Worm (Caenorhabditis elegans): ENCODE measurements around the gene nhr-164.
"Not testable (repeated sequence)": the region's sequence is repeated elsewhere in the genome, so short reads cannot be mapped to it uniquely, and the experiment has no call there.

The nhr-164 gene

ce11 chrV:15264131-15264530, 28.6 kb upstream of the nhr-164 start, which contains the start of gene M01B2.12:
TSS of gene M01B2.12 (minus strand) at chrV:15264231.
- TF ChIP-seq lir-1 (GFP tag; conservative IDR thresholded peaks at IDR 0.05), result no peak
- TF ChIP-seq sea-2 (GFP tag; IDR thresholded peaks at IDR 0.05), result no peak
- TF ChIP-seq egrh-3 (GFP tag; IDR thresholded peaks at IDR 0.05), result no peak
- no peak for TF ChIP-seq him-1 (tag; optimal IDR thresholded peaks at IDR 0.05)

ce11 chrV:15262336-15262735, 26.8 kb upstream of the nhr-164 start, which contains the start of gene M01B2.10:
TSS of gene M01B2.10 (minus strand) at chrV:15262436.
- TF ChIP-seq lsy-27 (tag; optimal IDR thresholded peaks at IDR 0.05; ENCODE audit: borderline replicate concordance, insufficient read depth); Y95B8A.8 (GFP tag; IDR thresholded peaks at IDR 0.05); K11D2.4 (GFP tag; IDR thresholded peaks at IDR 0.05): not testable (repeated sequence)

DNA sequence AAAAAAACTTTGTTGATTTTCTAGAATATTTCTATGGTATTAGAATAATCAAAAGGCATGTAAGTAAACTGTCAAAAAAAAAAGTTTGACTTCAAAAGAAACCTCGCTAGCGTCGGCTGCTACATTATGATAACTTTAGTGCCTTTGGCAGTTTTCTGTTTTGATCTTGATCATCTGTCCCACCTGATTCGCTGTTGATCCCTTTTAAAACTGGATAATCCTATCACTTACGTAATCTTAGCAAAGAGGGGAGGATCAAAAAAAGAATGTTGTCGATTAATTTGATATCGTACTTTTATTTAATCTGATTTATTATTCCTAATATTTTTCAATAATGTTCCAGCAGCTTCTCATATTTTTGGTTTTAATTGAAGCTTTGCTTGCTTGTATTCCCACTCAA, 24.3 kb upstream of the nhr-164 start, which contains the start of gene M01B2.8:
Gene M01B2.8 (plus strand): TSS at position 301 of the 400 bp plus-strand sequence.
- no peak for TF ChIP-seq mcd-1 (GFP tag; IDR thresholded peaks at IDR 0.05)
- TF ChIP-seq ceh-27 (GFP tag; optimal IDR thresholded peaks at IDR 0.05), result no peak
- no peak for TF ChIP-seq die-1 (tag; optimal IDR thresholded peaks at IDR 0.05)
- no peak for TF ChIP-seq egl-44 (GFP tag; IDR thresholded peaks at IDR 0.05)
- TF ChIP-seq ceh-79 (tag; optimal IDR thresholded peaks at IDR 0.05), result no peak
- no peak for TF ChIP-seq K11D2.4 (GFP tag; IDR thresholded peaks at IDR 0.05)
- no peak for TF ChIP-seq nhr-27 (tag; optimal IDR thresholded peaks at IDR 0.05)
- TF ChIP-seq F39B2.1 (GFP tag; IDR thresholded peaks at IDR 0.05), result no peak
- no peak for TF ChIP-seq F22D6.2 (tag; optimal IDR thresholded peaks at IDR 0.05)
- TF ChIP-seq dpl-1 (GFP tag; optimal IDR thresholded peaks at IDR 0.05), result no peak
- TF ChIP-seq C06A6.2 (GFP tag; conservative IDR thresholded peaks at IDR 0.05), result no peak
- TF ChIP-seq Y79H2A.3 (GFP tag; conservative IDR thresholded peaks at IDR 0.05), result no peak
- no peak for TF ChIP-seq madf-8 (GFP tag; conservative IDR thresholded peaks at IDR 0.05)
- TF ChIP-seq bed-1 (GFP tag; IDR thresholded peaks at IDR 0.05), result no peak
- no peak for TF ChIP-seq zfh-2 (GFP tag; conservative IDR thresholded peaks at IDR 0.05)
- no peak for TF ChIP-seq Y53G8AR.9 (GFP tag; conservative IDR thresholded peaks at IDR 0.05)

ce11 chrV:15259049-15259448, 23.5 kb upstream of the nhr-164 start, which contains the start of gene srsx-37:
TSS of gene srsx-37 (minus strand) at chrV:15259149.
- no peak for TF ChIP-seq ztf-6 (GFP tag; IDR thresholded peaks at IDR 0.05)

DNA sequence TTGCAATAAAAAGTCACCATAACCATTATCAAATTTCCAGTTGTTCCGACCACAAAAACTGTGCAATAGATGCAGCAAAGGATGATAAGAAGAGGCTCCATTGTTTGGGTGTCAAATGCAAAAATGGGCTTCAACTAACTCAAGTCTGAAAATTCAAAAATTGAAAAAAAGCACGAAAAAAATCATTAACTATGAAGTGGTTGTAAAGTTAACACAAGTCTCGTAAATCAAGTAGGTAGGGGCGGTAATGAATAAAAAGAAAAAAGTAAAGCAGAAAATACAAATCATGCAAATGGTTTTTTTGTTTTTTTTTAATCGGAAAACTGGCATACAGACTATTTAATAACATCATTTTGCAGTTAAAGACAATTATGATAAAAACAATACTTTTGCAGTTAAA, 21.1 kb upstream of the nhr-164 start, which contains the start of gene srsx-39:
Gene srsx-39 (minus strand): TSS at position 101 of the 400 bp plus-strand sequence.
- TF ChIP-seq attf-3 (GFP tag; conservative IDR thresholded peaks at IDR 0.05); attf-6 (GFP tag; IDR thresholded peaks at IDR 0.05); nhr-120 (GFP tag; IDR thresholded peaks at IDR 0.05): not testable (repeated sequence)

- TF ChIP-seq nfya-2 (GFP tag; IDR thresholded peaks at IDR 0.05), result no peak
Measured at ce11 chrV:15253529-15253928, 18.0 kb upstream of the nhr-164 start, which contains the start of gene srbc-75. TSS of gene srbc-75 (plus strand) at chrV:15253829.

DNA sequence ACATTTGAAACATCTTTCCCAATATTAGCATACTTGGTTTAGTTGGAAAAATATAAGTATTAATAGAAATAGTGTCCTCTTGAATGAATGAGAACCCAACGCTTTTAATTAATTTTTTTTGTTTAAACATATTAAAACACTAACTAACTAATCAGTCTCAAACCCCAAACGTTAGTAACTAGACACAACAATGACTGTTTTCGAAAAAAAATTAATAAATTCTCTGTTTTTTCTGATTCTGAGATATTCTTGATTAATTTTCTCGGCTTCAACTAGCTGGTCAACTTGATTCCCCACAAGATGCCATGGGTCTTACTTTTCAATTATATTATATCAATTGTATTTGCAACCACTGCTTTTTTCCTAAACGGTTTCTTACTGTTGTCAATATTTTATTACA, 16.5 kb upstream of the nhr-164 start, which contains the start of gene srbc-76:
Gene srbc-76 (plus strand): TSS at position 301 of the 400 bp plus-strand sequence.
- TF ChIP-seq ceh-40 (GFP tag; IDR thresholded peaks at IDR 0.05), result no peak
- TF ChIP-seq nhr-27 (tag; optimal IDR thresholded peaks at IDR 0.05), result no peak
- TF ChIP-seq ceh-100 (GFP tag; IDR thresholded peaks at IDR 0.05), result no peak
- no peak for TF ChIP-seq nhr-179 (tag; optimal IDR thresholded peaks at IDR 0.05)
- no peak for TF ChIP-seq madf-3 (GFP tag; IDR thresholded peaks at IDR 0.05)
- TF ChIP-seq lsy-27 (tag; optimal IDR thresholded peaks at IDR 0.05; ENCODE audit: borderline replicate concordance, insufficient read depth), result no peak
- no peak for TF ChIP-seq snpc-4 (GFP tag; optimal IDR thresholded peaks at IDR 0.05)
- TF ChIP-seq snpc-4 (tag; optimal IDR thresholded peaks at IDR 0.05), result no peak
- no peak for TF ChIP-seq him-1 (tag; optimal IDR thresholded peaks at IDR 0.05)
- TF ChIP-seq dox-1 (GFP tag; IDR thresholded peaks at IDR 0.05), result no peak
- TF ChIP-seq nfya-1 (tag; optimal IDR thresholded peaks at IDR 0.05; ENCODE audit: borderline replicate concordance, insufficient read depth), result no peak
- no peak for TF ChIP-seq F33H1.4 (GFP tag; IDR thresholded peaks at IDR 0.05)
- TF ChIP-seq cebp-2 (GFP tag; IDR thresholded peaks at IDR 0.05), result no peak
- TF ChIP-seq gei-17 (GFP tag; optimal IDR thresholded peaks at IDR 0.05), result no peak

Measured in whole organism, young adult.